Worm (Caenorhabditis elegans): Measurements from ENCODE around the gene spe-43.

Gene spe-43

ce11 chrIV:13154391-13155283, 12.5 kb upstream of the spe-43 start, which contains the start of the genes crld-1 and msh-5:
crld-1 (minus strand) TSS chrIV:13154441.
msh-5 (plus strand) TSS chrIV:13155233.
- TF ChIP-seq npax-4 (tag; optimal IDR thresholded peaks at IDR 0.05), result no peak
- TF ChIP-seq ztf-16 (tag; optimal IDR thresholded peaks at IDR 0.05), result no peak
- no peak for TF ChIP-seq dve-1 (tag; optimal IDR thresholded peaks at IDR 0.05)
- TF ChIP-seq C38D4.7 (GFP tag; optimal IDR thresholded peaks at IDR 0.05), result no peak
- no peak for TF ChIP-seq ahr-1 (tag; optimal IDR thresholded peaks at IDR 0.05)
- TF ChIP-seq elt-2 (tag; optimal IDR thresholded peaks at IDR 0.05), result no peak
- TF ChIP-seq pag-3 (tag; optimal IDR thresholded peaks at IDR 0.05; ENCODE audit: borderline replicate concordance), result no peak
- TF ChIP-seq pat-9 (tag; optimal IDR thresholded peaks at IDR 0.05), result no peak
- no peak for TF ChIP-seq ceh-9 (tag; optimal IDR thresholded peaks at IDR 0.05)
- TF ChIP-seq F13H6.1 (tag; optimal IDR thresholded peaks at IDR 0.05), result no peak
- no peak for TF ChIP-seq ref-2 (tag; optimal IDR thresholded peaks at IDR 0.05)
- TF ChIP-seq ceh-31 (tag; optimal IDR thresholded peaks at IDR 0.05), result no peak
- no peak for TF ChIP-seq ceh-18 (tag; optimal IDR thresholded peaks at IDR 0.05)

ce11 chrIV:13149276-13149675, 7.1 kb upstream of the spe-43 start, which contains the start of gene nlp-79:
nlp-79 (plus strand) TSS chrIV:13149576.
- no peak for TF ChIP-seq unc-55 (GFP tag; optimal IDR thresholded peaks at IDR 0.05)
- TF ChIP-seq nhr-232 (tag; optimal IDR thresholded peaks at IDR 0.05), result no peak
- no peak for TF ChIP-seq tbx-2 (tag; optimal IDR thresholded peaks at IDR 0.05)
- no peak for TF ChIP-seq hlh-8 (tag; optimal IDR thresholded peaks at IDR 0.05)

ce11 chrIV:13127720-13128119, 14.4 kb downstream of the spe-43 start:
- TF ChIP-seq unc-55 (GFP tag; optimal IDR thresholded peaks at IDR 0.05), result no peak
- TF ChIP-seq unc-42 (tag; optimal IDR thresholded peaks at IDR 0.05), result peak; percentile 62
- peak; percentile 8 for TF ChIP-seq fax-1 (tag; optimal IDR thresholded peaks at IDR 0.05)

- peak; percentile 14 for TF ChIP-seq ceh-18 (tag; optimal IDR thresholded peaks at IDR 0.05)
- TF ChIP-seq ceh-34 (tag; optimal IDR thresholded peaks at IDR 0.05), result peak; percentile 2
- peak; percentile 51 for TF ChIP-seq rnt-1 (tag; optimal IDR thresholded peaks at IDR 0.05)
- TF ChIP-seq pha-4 (tag; optimal IDR thresholded peaks at IDR 0.05), result no peak
- peak; percentile 7 for TF ChIP-seq nfya-1 (tag; optimal IDR thresholded peaks at IDR 0.05)
Measured at ce11 chrIV:13125999-13126398, 16.2 kb downstream of the spe-43 start.

- TF ChIP-seq ceh-31 (tag; optimal IDR thresholded peaks at IDR 0.05), result no peak
- no peak for TF ChIP-seq pha-4 (tag; optimal IDR thresholded peaks at IDR 0.05)
- TF ChIP-seq unc-42 (tag; optimal IDR thresholded peaks at IDR 0.05), result peak; percentile 51
Measured at ce11 chrIV:13121396-13121795, 20.8 kb downstream of the spe-43 start.

ce11 chrIV:13118794-13119193, 23.4 kb downstream of the spe-43 start, which contains the start of gene unc-30:
unc-30 (plus strand) TSS chrIV:13118977.
- TF ChIP-seq ztf-16 (tag; optimal IDR thresholded peaks at IDR 0.05), result no peak
- peak; percentile 3 for TF ChIP-seq nfya-1 (tag; optimal IDR thresholded peaks at IDR 0.05)

- TF ChIP-seq F13H6.1 (tag; optimal IDR thresholded peaks at IDR 0.05) (no peak), syd-9 (tag; optimal IDR thresholded peaks at IDR 0.05) (no peak), pros-1 (tag; optimal IDR thresholded peaks at IDR 0.05) (no peak)
Measured at ce11 chrIV:13116679-13117078, 25.5 kb downstream of the spe-43 start.

- TF ChIP-seq sdc-2 (tag; optimal IDR thresholded peaks at IDR 0.05) (no peak), sox-2 (GFP tag; IDR thresholded peaks at IDR 0.05) (no peak), hlh-6 (tag; optimal IDR thresholded peaks at IDR 0.05) (no peak), mec-3 (tag; optimal IDR thresholded peaks at IDR 0.05; ENCODE audit: borderline replicate concordance) (no peak), ceh-9 (tag; optimal IDR thresholded peaks at IDR 0.05) (no peak), Y22D7AL.16 (tag; optimal IDR thresholded peaks at IDR 0.05) (no peak), unc-42 (tag; optimal IDR thresholded peaks at IDR 0.05) (no peak), ceh-18 (tag; optimal IDR thresholded peaks at IDR 0.05) (no peak), zip-5 (tag; optimal IDR thresholded peaks at IDR 0.05) (no peak), tbx-2 (tag; optimal IDR thresholded peaks at IDR 0.05) (no peak), pha-4 (tag; optimal IDR thresholded peaks at IDR 0.05) (no peak), che-1 (tag; optimal IDR thresholded peaks at IDR 0.05) (no peak), ttx-3 (tag; optimal IDR thresholded peaks at IDR 0.05) (no peak), hlh-13 (GFP tag; optimal IDR thresholded peaks at IDR 0.05) (no peak)
Measured at ce11 chrIV:13112982-13113381, 29.2 kb downstream of the spe-43 start, which contains the start of gene best-2. best-2 (minus strand) TSS chrIV:13113082.
